Worm (Caenorhabditis elegans): ENCODE results near the gene T19H12.3.
A peak's percentile ranks its signal among the peaks of the same experiment; 100 is the strongest.

T19H12.3 gene

DNA sequence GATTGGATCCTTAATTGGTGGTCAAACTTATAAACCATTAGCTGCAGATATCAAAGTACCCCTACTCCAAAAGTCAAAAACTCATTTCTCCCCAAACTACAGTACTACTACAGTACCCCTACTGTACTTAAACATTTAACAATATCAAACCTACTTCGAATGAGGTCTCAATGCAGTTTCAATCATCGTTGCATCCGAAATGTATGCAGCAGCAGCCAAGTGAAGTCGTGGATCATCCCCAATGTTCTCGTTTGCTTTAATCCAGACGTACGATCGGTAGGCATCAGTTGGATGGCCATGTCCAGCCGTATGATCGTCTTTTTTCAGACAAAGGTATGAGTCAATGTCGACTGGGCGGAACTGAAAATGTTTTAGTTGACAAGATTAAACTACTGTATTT lies 27.9 kb upstream of the T19H12.3 start:
- TF ChIP-seq nhr-21 (tag; optimal IDR thresholded peaks at IDR 0.05) (no peak), ztf-1 (GFP tag; conservative IDR thresholded peaks at IDR 0.05) (no peak), ama-1 (optimal IDR thresholded peaks at IDR 0.05) (no peak), blmp-1 (tag; optimal IDR thresholded peaks at IDR 0.05; ENCODE audit: insufficient read depth) (no peak), egl-27 (tag; optimal IDR thresholded peaks at IDR 0.05) (no peak), ZK546.5 (tag; optimal IDR thresholded peaks at IDR 0.05) (no peak), unc-39 (tag; optimal IDR thresholded peaks at IDR 0.05) (no peak), gmeb-1 (tag; optimal IDR thresholded peaks at IDR 0.05) (no peak), sem-4 (tag; optimal IDR thresholded peaks at IDR 0.05) (no peak), skn-1 (tag; optimal IDR thresholded peaks at IDR 0.05) (no peak), mab-5 (tag; optimal IDR thresholded peaks at IDR 0.05) (no peak), dmd-4 (tag; optimal IDR thresholded peaks at IDR 0.05) (no peak), snpc-4 (tag; optimal IDR thresholded peaks at IDR 0.05) (no peak), nhr-11 (tag; optimal IDR thresholded peaks at IDR 0.05) (no peak), F13H6.1 (tag; optimal IDR thresholded peaks at IDR 0.05) (no peak), nhr-237 (tag; optimal IDR thresholded peaks at IDR 0.05) (no peak), peb-1 (tag; optimal IDR thresholded peaks at IDR 0.05) (no peak), nhr-77 (tag; optimal IDR thresholded peaks at IDR 0.05) (no peak), unc-62 (GFP tag; optimal IDR thresholded peaks at IDR 0.05) (no peak)

DNA sequence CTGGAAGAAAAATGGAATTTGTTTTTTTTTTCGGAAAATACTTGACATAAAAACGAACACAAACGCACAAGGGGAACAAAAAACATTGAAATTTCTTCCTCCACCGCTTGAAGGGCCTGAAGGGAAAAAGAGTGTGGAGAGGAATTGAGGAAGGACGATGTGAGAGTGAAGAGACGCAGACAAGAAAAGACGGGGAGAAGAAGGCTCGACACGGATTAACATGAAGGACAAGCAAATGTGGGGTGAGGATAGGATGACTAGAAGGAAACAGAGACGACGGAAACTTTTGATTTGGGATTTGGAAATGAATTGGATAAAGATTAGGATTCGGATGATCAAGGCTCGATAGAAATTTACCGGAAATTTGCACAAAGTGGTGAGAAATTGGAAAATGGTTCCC lies 24.9 kb upstream of the T19H12.3 start:
- TF ChIP-seq ztf-4 (tag; optimal IDR thresholded peaks at IDR 0.05) (no peak), sem-4 (tag; optimal IDR thresholded peaks at IDR 0.05) (no peak), ztf-11 (tag; optimal IDR thresholded peaks at IDR 0.05) (no peak), mab-5 (tag; optimal IDR thresholded peaks at IDR 0.05) (no peak), fos-1 (tag; optimal IDR thresholded peaks at IDR 0.05) (no peak), nhr-237 (tag; optimal IDR thresholded peaks at IDR 0.05) (no peak), nhr-77 (tag; optimal IDR thresholded peaks at IDR 0.05) (no peak), sma-3 (GFP tag; optimal IDR thresholded peaks at IDR 0.05) (no peak), nhr-21 (tag; optimal IDR thresholded peaks at IDR 0.05) (no peak), zag-1 (tag; optimal IDR thresholded peaks at IDR 0.05) (no peak), nhr-129 (tag; optimal IDR thresholded peaks at IDR 0.05) (peak; percentile 51), unc-55 (GFP tag; optimal IDR thresholded peaks at IDR 0.05) (peak; percentile 42), F13H6.1 (tag; optimal IDR thresholded peaks at IDR 0.05) (no peak), lsy-2 (tag; optimal IDR thresholded peaks at IDR 0.05) (peak in 1 of 2 experiments; percentile 45)

DNA sequence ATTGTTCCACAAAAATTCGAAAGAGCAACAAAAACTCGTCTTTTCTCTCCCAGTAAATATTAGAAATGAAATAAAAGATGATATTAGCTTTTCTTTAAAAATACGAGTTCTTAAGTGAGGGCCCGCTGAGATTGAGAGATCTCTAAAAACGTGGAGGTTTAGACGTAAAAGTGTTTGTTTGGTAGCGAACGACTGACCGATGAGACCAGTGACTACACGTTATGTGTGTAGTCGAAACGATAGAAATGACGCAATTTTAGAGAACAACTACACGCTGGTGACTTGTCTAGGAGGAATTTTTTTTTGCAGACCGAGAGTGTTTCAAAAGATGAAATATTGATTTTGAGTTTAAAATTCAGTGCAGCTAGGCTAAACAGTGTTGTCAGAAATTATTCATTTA lies 22.7 kb upstream of the T19H12.3 start, which contains the start of gene C37H5.13:
TSS of gene C37H5.13 (minus strand) at position 229 of the 400 bp plus-strand sequence.
- TF ChIP-seq ceh-16 (tag; optimal IDR thresholded peaks at IDR 0.05) (no peak), zag-1 (tag; optimal IDR thresholded peaks at IDR 0.05) (no peak), C34F6.9 (tag; optimal IDR thresholded peaks at IDR 0.05) (no peak), nhr-237 (tag; optimal IDR thresholded peaks at IDR 0.05) (no peak), ztf-1 (GFP tag; conservative IDR thresholded peaks at IDR 0.05) (no peak), nhr-129 (tag; optimal IDR thresholded peaks at IDR 0.05) (peak; percentile 97), crh-2 (tag; optimal IDR thresholded peaks at IDR 0.05) (peak; percentile 49), nhr-21 (tag; optimal IDR thresholded peaks at IDR 0.05) (no peak), sma-9 (GFP tag; optimal IDR thresholded peaks at IDR 0.05) (peak; percentile 67), sma-9 (tag; optimal IDR thresholded peaks at IDR 0.05) (no peak), blmp-1 (tag; optimal IDR thresholded peaks at IDR 0.05; ENCODE audit: insufficient read depth) (no peak), lsy-2 (tag; optimal IDR thresholded peaks at IDR 0.05) (peak in 1 of 2 experiments; percentile 49), ceh-82 (tag; optimal IDR thresholded peaks at IDR 0.05) (no peak), F13H6.1 (tag; optimal IDR thresholded peaks at IDR 0.05) (peak; percentile 65), nhr-25 (tag; optimal IDR thresholded peaks at IDR 0.05) (peak; percentile 22), sma-3 (GFP tag; optimal IDR thresholded peaks at IDR 0.05) (no peak), sem-4 (tag; optimal IDR thresholded peaks at IDR 0.05) (no peak), Y55F3AM.14 (GFP tag; optimal IDR thresholded peaks at IDR 0.05) (no peak), ztf-4 (tag; optimal IDR thresholded peaks at IDR 0.05) (no peak), fos-1 (tag; optimal IDR thresholded peaks at IDR 0.05) (peak; percentile 40), snpc-4 (tag; optimal IDR thresholded peaks at IDR 0.05) (no peak), nhr-11 (tag; optimal IDR thresholded peaks at IDR 0.05) (no peak)

ce11 chrV:4864330-4864729 lies 21.1 kb upstream of the T19H12.3 start:
- no peak for TF ChIP-seq ZK546.5 (tag; optimal IDR thresholded peaks at IDR 0.05)
- TF ChIP-seq blmp-1 (tag; optimal IDR thresholded peaks at IDR 0.05; ENCODE audit: insufficient read depth), result no peak
- no peak for TF ChIP-seq egl-27 (tag; optimal IDR thresholded peaks at IDR 0.05)
- TF ChIP-seq skn-1 (tag; optimal IDR thresholded peaks at IDR 0.05), result no peak
- no peak for TF ChIP-seq ztf-4 (tag; optimal IDR thresholded peaks at IDR 0.05)
- no peak for TF ChIP-seq sma-9 (GFP tag; optimal IDR thresholded peaks at IDR 0.05)
- TF ChIP-seq sma-9 (tag; optimal IDR thresholded peaks at IDR 0.05), result no peak
- TF ChIP-seq lin-39 (tag; optimal IDR thresholded peaks at IDR 0.05), result no peak
- no peak for TF ChIP-seq lsy-2 (tag; optimal IDR thresholded peaks at IDR 0.05)
- no peak for TF ChIP-seq gmeb-1 (tag; optimal IDR thresholded peaks at IDR 0.05)
- no peak for TF ChIP-seq alr-1 (tag; optimal IDR thresholded peaks at IDR 0.05)
- TF ChIP-seq F13H6.1 (tag; optimal IDR thresholded peaks at IDR 0.05), result no peak

Data from whole organism, L2 larva.